Worm (Caenorhabditis elegans): ENCODE measurements around the gene Y41D4A.7.
A peak's percentile ranks its signal among the peaks of the same experiment; 100 is the strongest.

Y41D4A.7 gene

DNA sequence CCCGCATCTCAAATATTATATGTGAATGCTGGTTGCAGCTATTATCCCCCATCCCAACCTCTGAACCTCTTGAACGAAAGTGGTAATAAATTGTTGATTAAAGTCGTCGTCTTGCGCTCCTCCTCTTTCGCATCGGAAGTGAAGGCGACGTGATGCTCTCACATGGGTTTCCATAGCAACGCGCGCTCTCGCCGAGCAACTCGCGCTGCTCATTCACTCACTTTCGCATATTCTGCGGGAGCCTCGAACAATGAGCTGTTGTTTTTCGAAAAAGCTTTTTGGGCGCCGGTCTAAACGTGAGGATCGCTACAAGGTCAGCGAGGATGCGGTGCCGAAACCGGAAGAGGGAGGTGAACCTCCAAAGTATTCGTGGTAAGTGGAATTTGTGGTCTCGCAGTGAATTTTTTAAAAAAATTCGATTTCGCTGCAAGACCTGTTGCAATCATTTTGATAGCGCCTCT lies 50.3 kb downstream of the Y41D4A.7 start, which contains the start of gene rpi-2:
rpi-2 (plus strand) TSS at position 234 of the 461 bp plus-strand sequence.
- TF ChIP-seq lim-7 (GFP tag; IDR thresholded peaks at IDR 0.05) (peak; percentile 70), pha-4 (GFP tag; IDR thresholded peaks at IDR 0.05) (peak; percentile 89), pha-4 (tag; optimal IDR thresholded peaks at IDR 0.05) (no peak), hif-1 (tag; optimal IDR thresholded peaks at IDR 0.05) (peak in 1 of 2 experiments; percentile 21), hlh-11 (tag; optimal IDR thresholded peaks at IDR 0.05) (no peak), Y48G9A.11 (GFP tag; IDR thresholded peaks at IDR 0.05) (peak; percentile 82), madf-9 (GFP tag; conservative IDR thresholded peaks at IDR 0.05) (no peak; the same call in 1 of the 2 replicates), Y75B8A.6 (GFP tag; IDR thresholded peaks at IDR 0.05) (no peak), D1046.2 (GFP tag; IDR thresholded peaks at IDR 0.05) (peak; percentile 71; the same call in 1 of the 2 replicates), lin-29 (GFP tag; IDR thresholded peaks at IDR 0.05) (0 out of 2 replicates have a peak, but pooled peaks have one; percentile 19), cey-2 (tag; optimal IDR thresholded peaks at IDR 0.05; ENCODE audit: borderline replicate concordance, insufficient read depth) (no peak), zfp-2 (tag; optimal IDR thresholded peaks at IDR 0.05) (no peak), nhr-41 (GFP tag; IDR thresholded peaks at IDR 0.05) (0 out of 2 replicates have a peak, but pooled peaks have one; percentile 16), mdt-29 (GFP tag; IDR thresholded peaks at IDR 0.05) (0 out of 2 replicates have a peak, but pooled peaks have one; percentile 22), lir-3 (tag; optimal IDR thresholded peaks at IDR 0.05) (no peak), vab-7 (GFP tag; IDR thresholded peaks at IDR 0.05) (0 out of 2 replicates have a peak, but pooled peaks have one; percentile 23), nhr-76 (tag; optimal IDR thresholded peaks at IDR 0.05) (no peak), set-16 (GFP tag; IDR thresholded peaks at IDR 0.05) (no peak; the same call in 1 of the 2 replicates), lin-39 (tag; optimal IDR thresholded peaks at IDR 0.05) (no peak), php-3 (GFP tag; IDR thresholded peaks at IDR 0.05) (0 out of 2 replicates have a peak, but pooled peaks have one; percentile 45), ceh-20 (GFP tag; IDR thresholded peaks at IDR 0.05) (no peak), daf-16 (GFP tag; optimal IDR thresholded peaks at IDR 0.05) (peak in 1 of 2 experiments; percentile 31), daf-16 (tag; optimal IDR thresholded peaks at IDR 0.05) (no peak), daf-12 (tag; optimal IDR thresholded peaks at IDR 0.05) (no peak), nhr-48 (tag; optimal IDR thresholded peaks at IDR 0.05) (no peak), nhr-11 (tag; optimal IDR thresholded peaks at IDR 0.05) (peak; percentile 4), hlh-30 (tag; optimal IDR thresholded peaks at IDR 0.05; ENCODE audit: insufficient read depth) (no peak), aha-1 (tag) (no peak), ceh-28 (tag; optimal IDR thresholded peaks at IDR 0.05) (no peak), ceh-82 (tag; optimal IDR thresholded peaks at IDR 0.05) (no peak), nhr-77 (tag; optimal IDR thresholded peaks at IDR 0.05) (no peak), mxl-2 (GFP tag; conservative IDR thresholded peaks at IDR 0.05) (0 out of 2 replicates have a peak, but pooled peaks have one; percentile 37), nhr-25 (tag; optimal IDR thresholded peaks at IDR 0.05; ENCODE audit: borderline replicate concordance, insufficient read depth) (no peak), skn-1 (tag; optimal IDR thresholded peaks at IDR 0.05) (no peak), ceh-62 (tag; optimal IDR thresholded peaks at IDR 0.05) (no peak), F44E2.7 (GFP tag; IDR thresholded peaks at IDR 0.05) (no peak), duxl-1 (tag; optimal IDR thresholded peaks at IDR 0.05; ENCODE audit: poor library complexity) (peak; percentile 11), unc-130 (GFP tag; optimal IDR thresholded peaks at IDR 0.05) (peak; percentile 53), fkh-10 (GFP tag; optimal IDR thresholded peaks at IDR 0.05) (no peak), mep-1 (tag; optimal IDR thresholded peaks at IDR 0.05) (peak; percentile 13), nhr-111 (GFP tag; optimal IDR thresholded peaks at IDR 0.05) (no peak), nhr-28 (tag; optimal IDR thresholded peaks at IDR 0.05) (no peak), nhr-42 (GFP tag; IDR thresholded peaks at IDR 0.05) (no peak), rbr-2 (tag; optimal IDR thresholded peaks at IDR 0.05) (peak; percentile 47), daf-8 (GFP tag; IDR thresholded peaks at IDR 0.05) (no peak), ctbp-1 (GFP tag; IDR thresholded peaks at IDR 0.05) (peak; percentile 57), lin-38 (GFP tag; IDR thresholded peaks at IDR 0.05) (peak; percentile 88), dmd-9 (GFP tag; IDR thresholded peaks at IDR 0.05) (peak; percentile 64; the same call in 1 of the 2 replicates), ZK546.5 (tag; optimal IDR thresholded peaks at IDR 0.05) (peak in 1 of 2 experiments; percentile 46), F49E8.2 (tag; optimal IDR thresholded peaks at IDR 0.05; ENCODE audit: borderline replicate concordance) (peak; percentile 95), snpc-4 (tag; optimal IDR thresholded peaks at IDR 0.05) (no peak)
